Fruit fly (Drosophila melanogaster): ENCODE results near the gene Pkc98E.
A peak's percentile ranks its signal among the peaks of the same experiment; 100 is the strongest.

Pkc98E gene

dm6 chr3R:29038960-29039581 lies at the start of gene Pkc98E, which contains the start of gene Slu7:
TSS of gene Pkc98E (plus strand) at chr3R:29039156.
TSS of gene Slu7 (minus strand) at chr3R:29039071.
- TF ChIP-seq insv (optimal IDR thresholded peaks at IDR 0.05) (peak; percentile 69), ttk (optimal IDR thresholded peaks at IDR 0.05) (no peak)

- TF ChIP-seq insv (optimal IDR thresholded peaks at IDR 0.05) (no peak), Sin3A (optimal IDR thresholded peaks at IDR 0.05) (no peak), Myc (optimal IDR thresholded peaks at IDR 0.05) (no peak), ttk (optimal IDR thresholded peaks at IDR 0.05) (no peak), psq (optimal IDR thresholded peaks at IDR 0.05) (no peak), h (optimal IDR thresholded peaks at IDR 0.05) (no peak)
These were observed 49.6 kb upstream of the Pkc98E start for dm6 chr3R:28989388-28989787.

DNA sequence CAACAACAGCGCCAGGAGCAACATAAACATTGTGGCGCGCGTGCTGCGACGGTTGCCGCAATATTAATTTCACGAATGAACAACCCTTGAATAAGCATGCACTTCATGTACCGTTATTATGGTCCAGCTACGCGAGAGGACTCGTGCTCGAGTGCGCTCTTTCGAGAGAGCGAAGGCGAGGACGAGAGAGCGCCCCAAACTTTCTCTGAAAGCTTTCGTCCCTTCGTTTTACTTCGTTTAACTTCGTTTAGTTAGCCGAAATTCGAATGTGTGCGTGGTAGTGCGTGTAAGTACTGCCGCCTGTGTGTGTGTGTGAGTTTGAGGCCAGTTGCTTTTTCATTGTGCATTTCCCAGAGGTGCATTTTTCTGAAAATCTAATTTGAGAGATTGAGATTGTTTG lies 48.3 kb upstream of the Pkc98E start:
- no peak for TF ChIP-seq Sin3A (optimal IDR thresholded peaks at IDR 0.05)
- no peak for TF ChIP-seq Myc (optimal IDR thresholded peaks at IDR 0.05)
- no peak for TF ChIP-seq psq (optimal IDR thresholded peaks at IDR 0.05)
- no peak for TF ChIP-seq h (optimal IDR thresholded peaks at IDR 0.05)
- TF ChIP-seq ttk (optimal IDR thresholded peaks at IDR 0.05), result no peak
- TF ChIP-seq insv (optimal IDR thresholded peaks at IDR 0.05), result no peak

dm6 chr3R:28998999-28999398 lies 40.0 kb upstream of the Pkc98E start:
- no peak for TF ChIP-seq Myc (optimal IDR thresholded peaks at IDR 0.05)
- no peak for TF ChIP-seq psq (optimal IDR thresholded peaks at IDR 0.05)
- TF ChIP-seq h (optimal IDR thresholded peaks at IDR 0.05), result no peak
- no peak for TF ChIP-seq Sin3A (optimal IDR thresholded peaks at IDR 0.05)
- no peak for TF ChIP-seq ttk (optimal IDR thresholded peaks at IDR 0.05)
- TF ChIP-seq insv (optimal IDR thresholded peaks at IDR 0.05), result no peak

- TF ChIP-seq psq (optimal IDR thresholded peaks at IDR 0.05) (no peak), h (optimal IDR thresholded peaks at IDR 0.05) (no peak), Sin3A (optimal IDR thresholded peaks at IDR 0.05) (no peak), ttk (optimal IDR thresholded peaks at IDR 0.05) (no peak), insv (optimal IDR thresholded peaks at IDR 0.05) (no peak)
These were observed 39.0 kb upstream of the Pkc98E start for dm6 chr3R:29000001-29000400.

- TF ChIP-seq Myc (optimal IDR thresholded peaks at IDR 0.05) (no peak), psq (optimal IDR thresholded peaks at IDR 0.05) (no peak), ttk (optimal IDR thresholded peaks at IDR 0.05) (no peak), insv (optimal IDR thresholded peaks at IDR 0.05) (no peak), h (optimal IDR thresholded peaks at IDR 0.05) (no peak), Sin3A (optimal IDR thresholded peaks at IDR 0.05) (no peak)
These were observed 33.9 kb upstream of the Pkc98E start for dm6 chr3R:29004884-29005621.

DNA sequence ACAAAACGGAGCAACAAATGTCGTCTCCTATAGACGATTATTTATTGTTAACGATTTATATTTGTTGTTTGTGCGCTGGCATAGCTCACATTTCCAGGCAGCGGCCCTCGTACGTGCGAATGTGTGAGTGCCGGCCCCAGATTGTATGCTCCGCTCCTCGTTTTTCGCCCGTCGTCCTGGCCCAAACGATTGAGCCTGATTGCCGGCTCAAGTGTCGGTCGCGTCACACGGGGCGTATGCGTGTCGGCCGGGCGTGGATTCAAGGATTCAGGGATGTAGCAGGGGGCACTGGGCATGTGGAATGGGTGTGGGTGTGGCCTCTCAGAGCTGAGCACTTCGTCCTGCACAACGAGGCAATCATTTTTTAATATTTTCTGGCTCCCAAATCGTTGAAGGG lies 33.3 kb upstream of the Pkc98E start:
- TF ChIP-seq ttk (optimal IDR thresholded peaks at IDR 0.05) (no peak), Sin3A (optimal IDR thresholded peaks at IDR 0.05) (no peak), Myc (optimal IDR thresholded peaks at IDR 0.05) (no peak), insv (optimal IDR thresholded peaks at IDR 0.05) (no peak), psq (optimal IDR thresholded peaks at IDR 0.05) (no peak), h (optimal IDR thresholded peaks at IDR 0.05) (no peak)

dm6 chr3R:29011144-29011543 lies 27.8 kb upstream of the Pkc98E start:
- TF ChIP-seq Sin3A (optimal IDR thresholded peaks at IDR 0.05) (no peak), psq (optimal IDR thresholded peaks at IDR 0.05) (no peak)

dm6 chr3R:29020366-29020765 lies 18.6 kb upstream of the Pkc98E start, which contains the start of gene wat:
TSS of gene wat (minus strand) at chr3R:29020406.
- TF ChIP-seq insv (optimal IDR thresholded peaks at IDR 0.05) (no peak), Myc (optimal IDR thresholded peaks at IDR 0.05) (no peak), ttk (optimal IDR thresholded peaks at IDR 0.05) (no peak), Sin3A (optimal IDR thresholded peaks at IDR 0.05) (no peak), h (optimal IDR thresholded peaks at IDR 0.05) (no peak), psq (optimal IDR thresholded peaks at IDR 0.05) (no peak)

DNA sequence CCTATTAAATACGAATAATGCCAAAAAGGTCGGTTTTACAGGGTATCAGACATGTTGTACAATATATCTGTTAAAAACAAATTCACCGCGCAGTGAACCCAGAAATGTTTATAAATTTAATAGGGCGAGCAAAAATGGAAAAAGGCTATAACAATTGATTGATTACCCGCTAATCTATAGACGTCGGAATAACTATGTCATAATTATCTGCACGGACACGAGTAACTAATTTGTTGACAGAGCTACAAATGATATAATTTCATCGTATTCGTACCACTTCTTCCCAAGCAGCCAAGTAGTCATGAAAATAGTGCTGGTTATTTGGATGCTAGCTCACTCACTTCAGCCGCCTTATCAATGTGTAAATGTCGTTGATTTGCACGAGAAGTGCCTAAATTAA lies 14.3 kb upstream of the Pkc98E start, which contains the start of gene CG14518:
CG14518 (plus strand) TSS at position 301 of the 400 bp plus-strand sequence.
- no peak for TF ChIP-seq ttk (optimal IDR thresholded peaks at IDR 0.05)
- TF ChIP-seq Sin3A (optimal IDR thresholded peaks at IDR 0.05), result no peak
- TF ChIP-seq psq (optimal IDR thresholded peaks at IDR 0.05), result no peak
- no peak for TF ChIP-seq insv (optimal IDR thresholded peaks at IDR 0.05)
- TF ChIP-seq h (optimal IDR thresholded peaks at IDR 0.05), result no peak
- no peak for TF ChIP-seq Myc (optimal IDR thresholded peaks at IDR 0.05)

dm6 chr3R:29027122-29027521 lies 11.8 kb upstream of the Pkc98E start, which contains the start of the genes eIF4E6 and CG1951:
TSS of gene eIF4E6 (minus strand) at chr3R:29027174.
TSS of gene CG1951 (plus strand) at chr3R:29027236.
- TF ChIP-seq psq (optimal IDR thresholded peaks at IDR 0.05) (no peak), insv (optimal IDR thresholded peaks at IDR 0.05) (no peak), h (optimal IDR thresholded peaks at IDR 0.05) (no peak), Myc (optimal IDR thresholded peaks at IDR 0.05) (no peak), Sin3A (optimal IDR thresholded peaks at IDR 0.05) (no peak), ttk (optimal IDR thresholded peaks at IDR 0.05) (no peak)

dm6 chr3R:29032542-29032941 lies 6.4 kb upstream of the Pkc98E start, which contains the start of gene Ssl2:
TSS of gene Ssl2 (minus strand) at chr3R:29032642.
- TF ChIP-seq h (optimal IDR thresholded peaks at IDR 0.05), result no peak
- no peak for TF ChIP-seq Myc (optimal IDR thresholded peaks at IDR 0.05)
- no peak for TF ChIP-seq ttk (optimal IDR thresholded peaks at IDR 0.05)
